Worm (Caenorhabditis elegans): ENCODE data around the gene nhr-60.
"Not testable (repeated sequence)": the region's sequence is repeated elsewhere in the genome, so short reads cannot be mapped to it uniquely, and the experiment has no call there.

Gene nhr-60

DNA sequence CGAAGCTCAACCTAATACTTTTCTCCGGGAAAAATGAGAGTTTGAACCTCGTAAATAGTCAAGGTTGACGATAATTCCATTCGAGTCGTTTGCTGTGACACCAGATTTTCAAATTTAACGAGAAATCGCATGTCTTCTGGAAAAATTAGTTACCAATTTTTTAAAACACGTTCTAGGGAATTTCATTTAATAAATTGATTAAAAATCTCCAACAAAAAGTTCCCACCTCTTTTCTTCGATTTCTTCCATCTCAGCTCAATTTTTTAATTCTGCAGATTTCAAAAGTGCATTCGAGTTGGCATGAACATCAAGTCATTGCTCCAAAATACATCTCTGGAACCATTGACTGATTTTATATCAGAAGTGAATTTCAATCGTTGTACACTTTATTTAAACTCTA is 38.9 kb upstream of the nhr-60 start, which contains the start of gene nhr-282:
TSS of gene nhr-282 (plus strand) at position 301 of the 400 bp plus-strand sequence.
- TF ChIP-seq ama-1 (optimal IDR thresholded peaks at IDR 0.05); ceh-82 (tag; optimal IDR thresholded peaks at IDR 0.05); R02D3.7 (tag; optimal IDR thresholded peaks at IDR 0.05): not testable (repeated sequence)

ce11 chrV:15810446-15810845 is 37.4 kb upstream of the nhr-60 start, which contains the start of gene F54B8.1:
F54B8.1 (plus strand) TSS chrV:15810746.
- TF ChIP-seq nhr-10 (tag; optimal IDR thresholded peaks at IDR 0.05) (no peak), elt-1 (tag; optimal IDR thresholded peaks at IDR 0.05) (no peak), crh-2 (tag; optimal IDR thresholded peaks at IDR 0.05) (no peak), nhr-23 (tag; optimal IDR thresholded peaks at IDR 0.05) (no peak), unc-39 (tag; optimal IDR thresholded peaks at IDR 0.05) (no peak), blmp-1 (tag; optimal IDR thresholded peaks at IDR 0.05; ENCODE audit: insufficient read depth) (no peak), mdl-1 (tag; optimal IDR thresholded peaks at IDR 0.05) (no peak), ceh-82 (tag; optimal IDR thresholded peaks at IDR 0.05) (no peak), F13H6.1 (tag; optimal IDR thresholded peaks at IDR 0.05) (no peak), mab-5 (tag; optimal IDR thresholded peaks at IDR 0.05) (no peak), lin-39 (tag; optimal IDR thresholded peaks at IDR 0.05) (no peak), lin-11 (tag; optimal IDR thresholded peaks at IDR 0.05) (no peak), peb-1 (tag; optimal IDR thresholded peaks at IDR 0.05) (no peak), ztf-1 (GFP tag; conservative IDR thresholded peaks at IDR 0.05) (no peak)

ce11 chrV:15809543-15809942 is 36.5 kb upstream of the nhr-60 start, which contains the start of gene srsx-36:
srsx-36 (minus strand) TSS chrV:15809643.
- TF ChIP-seq nhr-6 (tag; optimal IDR thresholded peaks at IDR 0.05) (no peak), mab-5 (tag; optimal IDR thresholded peaks at IDR 0.05) (no peak), F13H6.1 (tag; optimal IDR thresholded peaks at IDR 0.05) (no peak), elt-3 (tag; optimal IDR thresholded peaks at IDR 0.05) (no peak), ztf-1 (GFP tag; conservative IDR thresholded peaks at IDR 0.05) (no peak), unc-55 (GFP tag; optimal IDR thresholded peaks at IDR 0.05) (no peak)

ce11 chrV:15807420-15807819 is 34.4 kb upstream of the nhr-60 start, which contains the start of gene srsx-38:
srsx-38 (minus strand) TSS chrV:15807520.
- TF ChIP-seq aly-2 (tag; optimal IDR thresholded peaks at IDR 0.05); gmeb-1 (tag; optimal IDR thresholded peaks at IDR 0.05); ama-1 (optimal IDR thresholded peaks at IDR 0.05): not testable (repeated sequence)

ce11 chrV:15803748-15804147 is 30.7 kb upstream of the nhr-60 start, which contains the start of gene T26E4.18:
T26E4.18 (minus strand) TSS chrV:15803848.
- TF ChIP-seq elt-1 (tag; optimal IDR thresholded peaks at IDR 0.05); nhr-12 (tag; optimal IDR thresholded peaks at IDR 0.05); ama-1 (optimal IDR thresholded peaks at IDR 0.05): not testable (repeated sequence)

ce11 chrV:15803079-15803478 is 30.0 kb upstream of the nhr-60 start, which contains the start of gene srd-27:
srd-27 (plus strand) TSS chrV:15803379.
- not testable (repeated sequence) for TF ChIP-seq unc-55 (GFP tag; optimal IDR thresholded peaks at IDR 0.05); alr-1 (tag; optimal IDR thresholded peaks at IDR 0.05); peb-1 (tag; optimal IDR thresholded peaks at IDR 0.05)

DNA sequence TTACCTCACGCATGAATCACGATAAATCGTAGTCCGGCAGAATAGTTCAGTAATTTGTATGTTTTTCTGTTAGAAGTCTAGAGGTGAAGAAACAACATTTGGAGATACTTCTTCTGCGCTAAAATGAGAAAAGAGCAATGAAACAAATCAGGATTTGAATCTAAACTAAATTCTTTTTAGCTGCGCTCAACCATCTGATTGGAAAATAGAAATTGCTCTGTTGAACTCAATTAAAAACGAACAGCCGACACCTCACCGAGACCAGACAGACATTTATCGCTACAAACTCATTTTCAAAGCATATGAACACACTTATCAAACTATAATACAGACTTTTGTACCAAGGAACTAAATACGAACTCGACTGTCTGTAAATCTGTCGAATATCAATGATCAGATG is 29.6 kb upstream of the nhr-60 start, which contains the start of gene T26E4.9:
TSS of gene T26E4.9 (minus strand) at position 101 of the 400 bp plus-strand sequence.
- not testable (repeated sequence) for TF ChIP-seq mab-5, lin-11, nhr-23 (tag; optimal IDR thresholded peaks at IDR 0.05)

- TF ChIP-seq ZK546.5 (tag; optimal IDR thresholded peaks at IDR 0.05) (no peak), ztf-4 (tag; optimal IDR thresholded peaks at IDR 0.05) (no peak), sma-9 (GFP tag; optimal IDR thresholded peaks at IDR 0.05) (no peak), sma-9 (tag; optimal IDR thresholded peaks at IDR 0.05) (no peak), snpc-4 (tag; optimal IDR thresholded peaks at IDR 0.05) (no peak), blmp-1 (tag; optimal IDR thresholded peaks at IDR 0.05; ENCODE audit: insufficient read depth) (no peak), crh-2 (tag; optimal IDR thresholded peaks at IDR 0.05) (no peak), fos-1 (tag; optimal IDR thresholded peaks at IDR 0.05) (no peak), nhr-129 (tag; optimal IDR thresholded peaks at IDR 0.05) (no peak), unc-62 (GFP tag; optimal IDR thresholded peaks at IDR 0.05) (no peak), Y55F3AM.14 (GFP tag; optimal IDR thresholded peaks at IDR 0.05) (no peak), lin-11 (tag; optimal IDR thresholded peaks at IDR 0.05) (no peak)
These were observed 25.1 kb upstream of the nhr-60 start, which contains the start of gene T26E4.10 for ce11 chrV:15798108-15798507. T26E4.10 (minus strand) TSS chrV:15798208.
